Fruit fly (Drosophila melanogaster) whole organism, embryonic: ENCODE results near the gene Wdr92.

ENCODE experiments used
- B-H2 ChIP-seq: fragments of 200-800 bp; sonication (Bioruptor generic); optimal IDR thresholded peaks from 2 replicates; lab custom pipeline; 2018; ENCODE audit warnings: missing biosample characterization, mild to moderate bottlenecking, missing genetic modification characterization
- CG10321 ChIP-seq: fragments of 200-800 bp; sonication (Bioruptor generic); IDR thresholded peaks from 2 replicates; pipeline ENCODE4 v1.3.6; 2022; ENCODE audit warnings: missing biosample characterization, missing genetic modification characterization
- CG10543 ChIP-seq: fragments of 200-800 bp; sonication (Bioruptor generic); optimal IDR thresholded peaks from 3 replicates; lab custom pipeline; 2017; ENCODE audit warnings: missing biosample characterization, mild to moderate bottlenecking, missing genetic modification characterization, moderate library complexity
- CG11398 ChIP-seq: fragments of 200-800 bp; sonication (Bioruptor generic); optimal IDR thresholded peaks from 2 replicates; lab custom pipeline; 2016; ENCODE audit warnings: missing biosample characterization, missing genetic modification characterization
- CG12071 ChIP-seq: fragments of 200-800 bp; sonication (Bioruptor generic); optimal IDR thresholded peaks from 3 replicates; lab custom pipeline; 2018; ENCODE audit warnings: missing biosample characterization, mild to moderate bottlenecking, missing genetic modification characterization
- CG13123 ChIP-seq: fragments of 200-800 bp; sonication (Bioruptor generic); optimal IDR thresholded peaks from 2 replicates; lab custom pipeline; 2016; ENCODE audit warnings: missing biosample characterization, missing genetic modification characterization
- CG13775 ChIP-seq: fragments of 200-800 bp; sonication (Bioruptor generic); optimal IDR thresholded peaks from 3 replicates; lab custom pipeline; 2017; ENCODE audit warnings: missing biosample characterization, mild to moderate bottlenecking, missing genetic modification characterization
- CG13894 ChIP-seq: fragments of 200-800 bp; sonication (Bioruptor generic); optimal IDR thresholded peaks from 3 replicates; lab custom pipeline; 2018; ENCODE audit warnings: missing biosample characterization, mild to moderate bottlenecking, missing genetic modification characterization, moderate library complexity
- CG16815 ChIP-seq: fragments of 200-800 bp; sonication (Bioruptor generic); optimal IDR thresholded peaks from 3 replicates; lab custom pipeline; 2017; ENCODE audit warnings: missing biosample characterization, mild to moderate bottlenecking, missing genetic modification characterization
- CG17912 ChIP-seq: fragments of 200-800 bp; sonication (Bioruptor generic); optimal IDR thresholded peaks from 2 replicates; lab custom pipeline; 2018; ENCODE audit warnings: missing biosample characterization, mild to moderate bottlenecking, missing genetic modification characterization
- CG1832 ChIP-seq: fragments of 200-800 bp; sonication (Bioruptor generic); optimal IDR thresholded peaks from 2 replicates; lab custom pipeline; 2017; ENCODE audit warnings: missing biosample characterization, mild to moderate bottlenecking, missing genetic modification characterization, inconsistent platforms
- CG2199 ChIP-seq: fragments of 200-800 bp; sonication (Bioruptor generic); IDR thresholded peaks from 3 replicates; pipeline ENCODE4 v1.3.6; 2022; ENCODE audit warnings: missing biosample characterization, missing genetic modification characterization
- CG6175 ChIP-seq: fragments of 200-800 bp; sonication (Bioruptor generic); IDR thresholded peaks from 3 replicates; pipeline ENCODE4 v1.3.6; 2022; ENCODE audit warnings: missing biosample characterization, missing genetic modification characterization
- CG6254 ChIP-seq: fragments of 200-800 bp; sonication (Bioruptor generic); optimal IDR thresholded peaks from 3 replicates; lab custom pipeline; 2017; ENCODE audit warnings: mild to moderate bottlenecking, missing biosample characterization, missing genetic modification reagents, missing genetic modification characterization
- CG6272 ChIP-seq: fragments of 200-800 bp; sonication (Bioruptor generic); IDR thresholded peaks from 2 replicates; pipeline ENCODE4 v1.3.6; 2022; ENCODE audit warnings: missing biosample characterization, missing genetic modification characterization
- CG6791 ChIP-seq: fragments of 200-800 bp; sonication (Bioruptor generic); IDR thresholded peaks from 3 replicates; pipeline ENCODE4 v1.3.6; 2022; ENCODE audit warnings: missing biosample characterization, missing genetic modification characterization; ENCODE audit not compliant: partially characterized antibody
- CG7839 ChIP-seq: fragments of 200-800 bp; sonication (Bioruptor generic); optimal IDR thresholded peaks from 3 replicates; lab custom pipeline; 2018; ENCODE audit warnings: missing biosample characterization, mild to moderate bottlenecking, missing genetic modification characterization, moderate library complexity
- CG7987 ChIP-seq: fragments of 200-800 bp; sonication (Bioruptor generic); optimal IDR thresholded peaks from 2 replicates; lab custom pipeline; 2018; ENCODE audit warnings: missing biosample characterization, mild to moderate bottlenecking, missing genetic modification characterization, moderate library complexity
- CG8478 ChIP-seq: fragments of >200 bp; optimal IDR thresholded peaks from 2 replicates; lab custom pipeline; 2018
- CG9932 ChIP-seq: fragments of 200-800 bp; sonication (Bioruptor generic); IDR thresholded peaks from 2 replicates; pipeline ENCODE4 v1.3.6; 2022; ENCODE audit warnings: missing biosample characterization, missing genetic modification characterization
- D19B ChIP-seq: fragments of 200-800 bp; sonication (Bioruptor generic); optimal IDR thresholded peaks from 2 replicates; lab custom pipeline; 2017; ENCODE audit warnings: missing biosample characterization, mild to moderate bottlenecking, missing genetic modification characterization
- Dip3 ChIP-seq: fragments of 200-800 bp; sonication (Bioruptor generic); optimal IDR thresholded peaks from 3 replicates; lab custom pipeline; 2016; ENCODE audit warnings: missing biosample characterization, missing genetic modification characterization
- Gug ChIP-seq: fragments of 200-800 bp; sonication (Bioruptor generic); IDR thresholded peaks from 4 replicates; pipeline ENCODE4 v1.3.6; 2022; ENCODE audit warnings: missing biosample characterization, missing genetic modification characterization
- Hey ChIP-seq: fragments of 200-800 bp; sonication (Bioruptor generic); optimal IDR thresholded peaks from 3 replicates; lab custom pipeline; 2018; ENCODE audit warnings: missing biosample characterization, mild to moderate bottlenecking, missing genetic modification characterization
- HmgZ ChIP-seq: fragments of 200-800 bp; sonication (Bioruptor generic); optimal IDR thresholded peaks from 2 replicates; lab custom pipeline; 2018; ENCODE audit warnings: missing biosample characterization, mild to moderate bottlenecking, missing genetic modification characterization
- Hmx ChIP-seq: fragments of 200-800 bp; sonication (Bioruptor generic); optimal IDR thresholded peaks from 2 replicates; lab custom pipeline; 2016; ENCODE audit warnings: missing biosample characterization, missing genetic modification characterization
- Hr3 ChIP-seq: fragments of 200-800 bp; sonication (Bioruptor generic); optimal IDR thresholded peaks from 3 replicates; lab custom pipeline; 2016; ENCODE audit warnings: missing biosample characterization, missing genetic modification characterization
- Meics ChIP-seq: fragments of 200-800 bp; sonication (Bioruptor generic); optimal IDR thresholded peaks from 2 replicates; lab custom pipeline; 2017; ENCODE audit warnings: missing biosample characterization, mild to moderate bottlenecking, missing genetic modification characterization
- Mrtf ChIP-seq: fragments of 200-800 bp; sonication (Bioruptor generic); IDR thresholded peaks from 3 replicates; pipeline ENCODE4 v1.3.6; 2022; ENCODE audit warnings: missing biosample characterization, missing genetic modification characterization
- Nf-YA ChIP-seq: fragments of 200-800 bp; sonication (Bioruptor generic); IDR thresholded peaks from 2 replicates; pipeline ENCODE4 v1.3.6; 2022; ENCODE audit warnings: missing biosample characterization, missing genetic modification characterization
- Rfx ChIP-seq: fragments of 200-800 bp; sonication (Bioruptor generic); IDR thresholded peaks from 2 replicates; pipeline ENCODE4 v1.3.6; 2022; ENCODE audit warnings: missing biosample characterization, missing genetic modification characterization
- Stat92E ChIP-seq, 3 experiments: fragments of >200 bp in 2 of 3; fragments of 200-800 bp in 1 of 3; sonication (Bioruptor generic) in 1 of 3; optimal IDR thresholded peaks; 2 replicates each; lab custom pipeline; 2017 to 2019; ENCODE audit warnings: missing biosample characterization in 3 of 3, missing genetic modification characterization in 3 of 3, mild to moderate bottlenecking in 1 of 3, moderate library complexity in 1 of 3
- Taf1 ChIP-seq: fragments of 200-800 bp; sonication (Bioruptor generic); IDR thresholded peaks from 2 replicates; pipeline ENCODE4 v1.3.6; 2022; ENCODE audit warnings: missing biosample characterization, missing genetic modification characterization
- Trl ChIP-seq, 3 experiments: fragments of >200 bp in 2 of 3; fragments of 200-800 bp in 1 of 3; sonication (Bioruptor generic) in 1 of 3; optimal IDR thresholded peaks; 2 replicates in 1 of 3; 3 replicates in 2 of 3; lab custom pipeline; 2016 to 2017; ENCODE audit warnings: missing biosample characterization in 1 of 3, missing genetic modification characterization in 1 of 3
- ci ChIP-seq: fragments of 200-800 bp; sonication (Bioruptor generic); IDR thresholded peaks from 3 replicates; pipeline ENCODE4 v1.3.6; 2022; ENCODE audit warnings: missing biosample characterization, missing genetic modification characterization
- crol ChIP-seq: fragments of 200-800 bp; sonication (Bioruptor generic); IDR thresholded peaks from 2 replicates; pipeline ENCODE4 v1.3.6; 2022; ENCODE audit warnings: missing biosample characterization, missing genetic modification characterization
- dysf ChIP-seq: fragments of 200-800 bp; sonication (Bioruptor generic); IDR thresholded peaks from 3 replicates; pipeline ENCODE4 v1.3.6; 2022; ENCODE audit warnings: missing biosample characterization, missing genetic modification characterization
- gem ChIP-seq: fragments of 200-800 bp; sonication (Bioruptor generic); optimal IDR thresholded peaks from 2 replicates; lab custom pipeline; 2019; ENCODE audit warnings: missing biosample characterization, mild to moderate bottlenecking, missing genetic modification characterization, moderate library complexity
- gsb ChIP-seq: fragments of 200-800 bp; sonication (Bioruptor generic); IDR thresholded peaks from 2 replicates; pipeline ENCODE4 v1.3.6; 2022; ENCODE audit warnings: missing biosample characterization, missing genetic modification characterization
- klu ChIP-seq: fragments of 200-800 bp; sonication (Bioruptor generic); IDR thresholded peaks from 2 replicates; pipeline ENCODE4 v1.3.6; 2022; ENCODE audit warnings: missing biosample characterization, missing genetic modification characterization
- lbe ChIP-seq: fragments of 200-800 bp; sonication (Bioruptor generic); optimal IDR thresholded peaks from 2 replicates; lab custom pipeline; 2016; ENCODE audit warnings: missing biosample characterization, mild to moderate bottlenecking, missing genetic modification characterization
- mirr ChIP-seq: fragments of 200-800 bp; sonication (Bioruptor generic); optimal IDR thresholded peaks from 3 replicates; lab custom pipeline; 2018; ENCODE audit warnings: missing biosample characterization, mild to moderate bottlenecking, missing genetic modification characterization
- otp ChIP-seq: fragments of 200-800 bp; sonication (Bioruptor generic); IDR thresholded peaks from 3 replicates; pipeline ENCODE4, ENCODE4 v1.3.6; 2022; ENCODE audit warnings: missing biosample characterization, missing genetic modification characterization
- phol ChIP-seq: fragments of 200-800 bp; sonication (Bioruptor generic); optimal IDR thresholded peaks from 3 replicates; lab custom pipeline; 2018; ENCODE audit warnings: missing biosample characterization, mild to moderate bottlenecking, missing genetic modification characterization, moderate library complexity
- sim ChIP-seq: fragments of 200-800 bp; sonication (Bioruptor generic); IDR thresholded peaks from 2 replicates; pipeline ENCODE4 v1.3.6; 2022; ENCODE audit warnings: missing biosample characterization, missing genetic modification characterization
- slbo ChIP-seq: fragments of 200-800 bp; sonication (Bioruptor generic); IDR thresholded peaks from 2 replicates; pipeline ENCODE4 v1.3.6; 2022; ENCODE audit warnings: missing biosample characterization, missing genetic modification characterization
- tio ChIP-seq: fragments of 200-800 bp; sonication (Bioruptor generic); optimal IDR thresholded peaks from 2 replicates; lab custom pipeline; 2017; ENCODE audit warnings: missing biosample characterization, missing genetic modification characterization, inconsistent platforms
- z ChIP-seq: fragments of 200-800 bp; sonication (Bioruptor generic); IDR thresholded peaks from 3 replicates; pipeline ENCODE4 v1.3.6; 2022; ENCODE audit warnings: missing biosample characterization, missing genetic modification characterization

The Wdr92 gene

dm6 chr3L:17948643-17949506 lies 40.9 kb downstream of the Wdr92 start (continued):
- TF ChIP-seq Gug (GFP tag; lab: Robert Waterston, UW) (peak; percentile 13; the same call in 1 of the 4 replicates), CG6272 (GFP tag; lab: Robert Waterston, UW) (0 out of 2 replicates have a peak, but pooled peaks have one; percentile 27), ci (GFP tag; lab: Robert Waterston, UW) (no peak), CG10543 (GFP tag; lab: Kevin White, UChicago) (peak; percentile 97), Dip3 (GFP tag; lab: Kevin White, UChicago) (no peak), CG2199 (0 out of 3 replicates have a peak, but pooled peaks have one; percentile 36), z (peak; percentile 68; the same call in 2 of the 3 replicates), Mrtf (GFP tag; lab: Robert Waterston, UW) (no peak), B-H2 (GFP tag; lab: Kevin White, UChicago) (peak; percentile 13), klu (0 out of 2 replicates have a peak, but pooled peaks have one; percentile 35), Hr3 (GFP tag; lab: Kevin White, UChicago) (no peak), CG12071 (GFP tag; lab: Kevin White, UChicago) (no peak), CG6175 (peak; percentile 64; the same call in 1 of the 3 replicates), Nf-YA (no peak), D19B (GFP tag; lab: Kevin White, UChicago) (peak; percentile 92), tio (peak; percentile 42), mirr (GFP tag; lab: Kevin White, UChicago) (peak; percentile 68), CG7839 (tag; lab: Kevin White, UChicago) (peak; percentile 19), CG16815 (GFP tag; lab: Kevin White, UChicago) (peak; percentile 21), CG17912 (GFP tag; lab: Kevin White, UChicago) (no peak), phol (tag; lab: Kevin White, UChicago) (no peak), Trl (optimal IDR thresholded peaks at IDR 0.05; lab: Kevin White, UChicago) (peak in 1 of 2 experiments; percentile 39), Trl (GFP tag; optimal IDR thresholded peaks at IDR 0.05; lab: Kevin White, UChicago) (no peak), gem (tag; lab: Kevin White, UChicago) (peak; percentile 37), sim (GFP tag; lab: Robert Waterston, UW) (0 out of 2 replicates have a peak, but pooled peaks have one; percentile 15), CG9932 (peak; percentile 58), gsb (GFP tag; lab: Robert Waterston, UW) (0 out of 2 replicates have a peak, but pooled peaks have one; percentile 14), Meics (peak; percentile 47), crol (GFP tag; lab: Robert Waterston, UW) (peak; percentile 99), slbo (GFP tag; lab: Robert Waterston, UW) (peak; percentile 50; the same call in 1 of the 2 replicates), Rfx (GFP tag; lab: Robert Waterston, UW) (peak; percentile 66), CG13775 (GFP tag; lab: Kevin White, UChicago) (peak; percentile 29), CG13123 (GFP tag; lab: Kevin White, UChicago) (no peak), lbe (GFP tag; lab: Kevin White, UChicago) (no peak), CG10321 (GFP tag; lab: Robert Waterston, UW) (peak; percentile 76), Hey (tag; lab: Kevin White, UChicago) (peak; percentile 78), CG6791 (GFP tag; lab: Robert Waterston, UW) (peak; percentile 26; the same call in 1 of the 3 replicates), CG11398 (GFP tag; lab: Kevin White, UChicago) (no peak), CG7987 (GFP tag; lab: Kevin White, UChicago) (peak; percentile 66), HmgZ (peak; percentile 59), CG6254 (GFP tag; lab: Kevin White, UChicago) (no peak), Hmx (GFP tag; lab: Kevin White, UChicago) (peak; percentile 37), dysf (GFP tag; lab: Robert Waterston, UW) (peak; percentile 60; the same call in 1 of the 3 replicates), Stat92E (GFP tag; optimal IDR thresholded peaks at IDR 0.05; lab: Kevin White, UChicago) (no peak), CG8478 (lab: Kevin White, UChicago) (peak; percentile 7), Taf1 (GFP tag; lab: Robert Waterston, UW) (peak; percentile 52; the same call in 1 of the 2 replicates), otp (GFP tag; lab: Robert Waterston, UW) (peak; percentile 77), CG1832 (GFP tag; lab: Kevin White, UChicago) (peak; percentile 93), CG13894 (tag; lab: Kevin White, UChicago) (peak; percentile 83)
